Fruit fly (Drosophila melanogaster): ENCODE data around the gene jar.
A peak's percentile ranks its signal among the peaks of the same experiment; 100 is the strongest.

jar gene

dm6 chr3R:24213644-24214043, 57.4 kb downstream of the jar start:
- no peak for TF ChIP-seq CG17801 (GFP tag; optimal IDR thresholded peaks at IDR 0.05; ENCODE audit: partially characterized antibody)

dm6 chr3R:24206341-24207114, 64.5 kb downstream of the jar start:
- TF ChIP-seq CG17801 (GFP tag; optimal IDR thresholded peaks at IDR 0.05; ENCODE audit: partially characterized antibody): no peak

dm6 chr3R:24205935-24206334, 65.1 kb downstream of the jar start:
- no peak for TF ChIP-seq CG17801 (GFP tag; optimal IDR thresholded peaks at IDR 0.05; ENCODE audit: partially characterized antibody)

- TF ChIP-seq CG17801 (GFP tag; optimal IDR thresholded peaks at IDR 0.05; ENCODE audit: partially characterized antibody): peak; percentile 18
Observed at dm6 chr3R:24205234-24205894, 65.7 kb downstream of the jar start.

dm6 chr3R:24204022-24204421, 67.0 kb downstream of the jar start:
- TF ChIP-seq CG17801 (GFP tag; optimal IDR thresholded peaks at IDR 0.05; ENCODE audit: partially characterized antibody): no peak

- no peak for TF ChIP-seq CG17801 (GFP tag; optimal IDR thresholded peaks at IDR 0.05; ENCODE audit: partially characterized antibody)
Observed at dm6 chr3R:24203426-24203825, 67.6 kb downstream of the jar start.
